Fruit fly (Drosophila melanogaster) whole organism, embryonic: Measurements from ENCODE around the gene CG14036.

Experiments used
- Adf1 ChIP-seq: fragments of 200-800 bp; sonication (Bioruptor generic); IDR thresholded peaks from 2 replicates; pipeline ENCODE4 v1.3.6; 2022; ENCODE audit warnings: missing biosample characterization, missing genetic modification characterization
- Awh ChIP-seq: fragments of 200-800 bp; sonication (Bioruptor generic); IDR thresholded peaks from 2 replicates; pipeline ENCODE4, ENCODE4 v1.3.6; 2022; ENCODE audit warnings: missing biosample characterization, missing genetic modification characterization
- CG10366 ChIP-seq: fragments of 200-800 bp; sonication (Bioruptor generic); IDR thresholded peaks from 2 replicates; pipeline ENCODE4 v1.3.6; 2022; ENCODE audit warnings: missing biosample characterization, missing genetic modification characterization
- CG11456 ChIP-seq: fragments of 200-800 bp; sonication (Bioruptor generic); IDR thresholded peaks from 3 replicates; pipeline ENCODE4 v1.3.6; 2022; ENCODE audit warnings: missing biosample characterization, missing genetic modification characterization
- CG14965 ChIP-seq: fragments of 200-800 bp; sonication (Bioruptor generic); optimal IDR thresholded peaks from 2 replicates; lab custom pipeline; 2016; ENCODE audit warnings: missing biosample characterization, missing genetic modification characterization, borderline replicate concordance
- CG1529 ChIP-seq: fragments of 200-800 bp; sonication (Bioruptor generic); optimal IDR thresholded peaks from 3 replicates; lab custom pipeline; 2018; ENCODE audit warnings: missing biosample characterization, missing genetic modification characterization
- CG15601 ChIP-seq: fragments of 200-800 bp; sonication (Bioruptor generic); optimal IDR thresholded peaks from 3 replicates; lab custom pipeline; 2019; ENCODE audit warnings: missing biosample characterization, mild to moderate bottlenecking, missing genetic modification characterization, moderate library complexity
- CG1792 ChIP-seq: fragments of 200-800 bp; sonication (Bioruptor generic); optimal IDR thresholded peaks from 2 replicates; lab custom pipeline; 2016; ENCODE audit warnings: missing biosample characterization, missing genetic modification characterization
- CG18011 ChIP-seq: fragments of 200-800 bp; sonication (Bioruptor generic); optimal IDR thresholded peaks from 2 replicates; lab custom pipeline; 2017; ENCODE audit warnings: missing biosample characterization, missing genetic modification characterization, mild to moderate bottlenecking, moderate library complexity, missing genotype
- CG2202 ChIP-seq: fragments of 200-800 bp; sonication (Bioruptor generic); optimal IDR thresholded peaks from 2 replicates; lab custom pipeline; 2018; ENCODE audit warnings: missing biosample characterization, mild to moderate bottlenecking, missing genetic modification characterization
- CG2678 ChIP-seq: fragments of 200-800 bp; sonication (Bioruptor generic); optimal IDR thresholded peaks from 3 replicates; lab custom pipeline; 2019; ENCODE audit warnings: missing biosample characterization, mild to moderate bottlenecking, missing genetic modification characterization, moderate library complexity
- CG3163 ChIP-seq: fragments of 200-800 bp; sonication (Bioruptor generic); optimal IDR thresholded peaks from 3 replicates; lab custom pipeline; 2016; ENCODE audit warnings: missing biosample characterization, missing genetic modification characterization
- CG32532 ChIP-seq: fragments of 200-800 bp; sonication (Bioruptor generic); IDR thresholded peaks from 2 replicates; pipeline ENCODE4 v1.3.6; 2022; ENCODE audit warnings: missing biosample characterization, missing genetic modification characterization
- CG34422 ChIP-seq: fragments of 200-800 bp; sonication (Bioruptor generic); IDR thresholded peaks from 3 replicates; pipeline ENCODE4 v1.3.6; 2022; ENCODE audit warnings: missing biosample characterization, missing genetic modification characterization
- CG7372 ChIP-seq: fragments of 200-800 bp; sonication (Bioruptor generic); IDR thresholded peaks from 2 replicates; pipeline ENCODE4 v1.3.6; 2022; ENCODE audit warnings: missing biosample characterization, missing genetic modification characterization
- CG8290 ChIP-seq, 3 experiments: fragments of 200-800 bp; sonication (Bioruptor generic); optimal IDR thresholded peaks; 2 replicates each; lab custom pipeline; 2016 to 2019; ENCODE audit warnings: missing biosample characterization in 3 of 3, missing genetic modification characterization in 3 of 3, mild to moderate bottlenecking in 2 of 3, moderate library complexity in 1 of 3
- CG8765 ChIP-seq: fragments of 200-800 bp; sonication (Bioruptor generic); IDR thresholded peaks from 2 replicates; pipeline ENCODE4 v1.3.6; 2022; ENCODE audit warnings: missing biosample characterization, missing genetic modification characterization
- CG9727 ChIP-seq: fragments of 200-800 bp; sonication (Bioruptor generic); optimal IDR thresholded peaks from 3 replicates; lab custom pipeline; 2017; ENCODE audit warnings: missing biosample characterization, mild to moderate bottlenecking, missing genetic modification characterization
- CG9932 ChIP-seq: fragments of 200-800 bp; sonication (Bioruptor generic); IDR thresholded peaks from 2 replicates; pipeline ENCODE4 v1.3.6; 2022; ENCODE audit warnings: missing biosample characterization, missing genetic modification characterization
- Dek ChIP-seq: fragments of 200-800 bp; sonication (Bioruptor generic); optimal IDR thresholded peaks from 3 replicates; lab custom pipeline; 2019; ENCODE audit warnings: missing biosample characterization, mild to moderate bottlenecking, missing genetic modification characterization, moderate library complexity
- Doc3 ChIP-seq: fragments of 200-800 bp; sonication (Bioruptor generic); IDR thresholded peaks from 3 replicates; pipeline ENCODE4 v1.3.6; 2022; ENCODE audit warnings: missing biosample characterization, missing genetic modification characterization; ENCODE audit not compliant: partially characterized antibody
- ERR ChIP-seq: fragments of 200-800 bp; sonication (Bioruptor generic); optimal IDR thresholded peaks from 2 replicates; lab custom pipeline; 2016; ENCODE audit warnings: missing biosample characterization, missing genetic modification characterization
- Gsc ChIP-seq: fragments of 200-800 bp; sonication (Bioruptor generic); IDR thresholded peaks from 2 replicates; pipeline ENCODE4 v1.3.6; 2022; ENCODE audit warnings: missing biosample characterization, missing genetic modification characterization
- H2.0 ChIP-seq: fragments of 200-800 bp; sonication (Bioruptor generic); IDR thresholded peaks from 2 replicates; pipeline ENCODE4 v1.3.6; 2022; ENCODE audit warnings: missing biosample characterization, missing genetic modification characterization
- Hr78 ChIP-seq, 2 experiments: fragments of 200-800 bp in 1 of 2; fragments of >200 bp in 1 of 2; sonication (Bioruptor generic) in 1 of 2; optimal IDR thresholded peaks; 2 replicates each; lab custom pipeline; 2017 to 2019; ENCODE audit warnings: missing biosample characterization in 2 of 2, missing genetic modification characterization in 2 of 2, mild to moderate bottlenecking in 1 of 2, moderate library complexity in 1 of 2
- Nf-YB ChIP-seq: fragments of 200-800 bp; sonication (Bioruptor generic); optimal IDR thresholded peaks from 3 replicates; lab custom pipeline; 2019; ENCODE audit warnings: missing biosample characterization, mild to moderate bottlenecking, missing genetic modification characterization, moderate library complexity
- Six4 ChIP-seq: fragments of 200-800 bp; sonication (Bioruptor generic); optimal IDR thresholded peaks from 2 replicates; lab custom pipeline; 2016; ENCODE audit warnings: missing biosample characterization, missing genetic modification characterization
- Stat92E ChIP-seq, 3 experiments: fragments of >200 bp in 2 of 3; fragments of 200-800 bp in 1 of 3; sonication (Bioruptor generic) in 1 of 3; optimal IDR thresholded peaks; 2 replicates each; lab custom pipeline; 2017 to 2019; ENCODE audit warnings: missing biosample characterization in 3 of 3, missing genetic modification characterization in 3 of 3, mild to moderate bottlenecking in 1 of 3, moderate library complexity in 1 of 3
- Vsx1 ChIP-seq: fragments of 200-800 bp; sonication (Bioruptor generic); optimal IDR thresholded peaks from 2 replicates; lab custom pipeline; 2017; ENCODE audit warnings: missing biosample characterization, mild to moderate bottlenecking, missing genetic modification characterization, missing genetic modification reagents
- ap ChIP-seq: fragments of 200-800 bp; sonication (Bioruptor generic); IDR thresholded peaks from 2 replicates; pipeline ENCODE4 v1.3.6; 2022; ENCODE audit warnings: missing biosample characterization, missing genetic modification characterization
- ato ChIP-seq: fragments of 200-800 bp; sonication (Bioruptor generic); IDR thresholded peaks from 2 replicates; pipeline ENCODE4 v1.3.6; 2022; ENCODE audit warnings: missing biosample characterization, missing genetic modification characterization; ENCODE audit not compliant: partially characterized antibody
- corto ChIP-seq: fragments of 200-800 bp; sonication (Bioruptor generic); optimal IDR thresholded peaks from 2 replicates; lab custom pipeline; 2016; ENCODE audit warnings: missing biosample characterization, mild to moderate bottlenecking, missing genetic modification characterization, moderate library complexity
- esg ChIP-seq: fragments of 200-800 bp; sonication (Bioruptor generic); conservative IDR thresholded peaks from 2 replicates; pipeline ENCODE4 v1.3.6; 2022; ENCODE audit warnings: missing biosample characterization, missing genetic modification characterization
- fd3F ChIP-seq: fragments of 200-800 bp; sonication (Bioruptor generic); optimal IDR thresholded peaks from 2 replicates; lab custom pipeline; 2018; ENCODE audit warnings: missing biosample characterization, mild to moderate bottlenecking, missing genetic modification characterization, moderate library complexity
- fd96Cb ChIP-seq: fragments of 200-800 bp; sonication (Bioruptor generic); optimal IDR thresholded peaks from 2 replicates; lab custom pipeline; 2018; ENCODE audit warnings: missing biosample characterization, mild to moderate bottlenecking, missing genetic modification characterization, moderate library complexity
- gfzf ChIP-seq: fragments of 200-800 bp; sonication (Bioruptor generic); optimal IDR thresholded peaks from 2 replicates; lab custom pipeline; 2016; ENCODE audit warnings: missing biosample characterization, mild to moderate bottlenecking, missing genetic modification characterization, moderate library complexity
- ham ChIP-seq: fragments of 200-800 bp; sonication (Bioruptor generic); IDR thresholded peaks from 2 replicates; pipeline ENCODE4 v1.3.6; 2022; ENCODE audit warnings: missing biosample characterization, missing genetic modification characterization
- kay ChIP-seq: fragments of 200-800 bp; sonication (Bioruptor generic); optimal IDR thresholded peaks from 2 replicates; lab custom pipeline; 2016; ENCODE audit warnings: missing biosample characterization, missing genetic modification characterization
- lbe ChIP-seq: fragments of 200-800 bp; sonication (Bioruptor generic); optimal IDR thresholded peaks from 2 replicates; lab custom pipeline; 2016; ENCODE audit warnings: missing biosample characterization, mild to moderate bottlenecking, missing genetic modification characterization
- lov ChIP-seq, 2 experiments: fragments of 200-800 bp in 1 of 2; fragments of >200 bp in 1 of 2; sonication (Bioruptor generic) in 1 of 2; IDR thresholded peaks in 1 of 2; optimal IDR thresholded peaks in 1 of 2; 2 replicates in 1 of 2; 3 replicates in 1 of 2; pipeline versions ENCODE4 v1.3.6 to Lab custom; 2017 to 2022; ENCODE audit warnings: missing biosample characterization in 1 of 2, missing genetic modification characterization in 1 of 2
- oc ChIP-seq: fragments of 200-800 bp; sonication (Bioruptor generic); optimal IDR thresholded peaks from 2 replicates; lab custom pipeline; 2018; ENCODE audit warnings: missing biosample characterization, mild to moderate bottlenecking, missing genetic modification characterization, moderate library complexity
- pan ChIP-seq, 4 experiments: fragments of >200 bp in 3 of 4; fragments of 200-800 bp in 1 of 4; sonication (Bioruptor generic) in 1 of 4; optimal IDR thresholded peaks in 3 of 4; IDR thresholded peaks in 1 of 4; 2 replicates each; pipeline versions ENCODE4 v1.3.6 to Lab custom; 2017 to 2022; ENCODE audit warnings: missing biosample characterization in 2 of 4, missing genetic modification characterization in 2 of 4, mixed read lengths in 1 of 4
- pho ChIP-seq: fragments of 200-800 bp; sonication (Bioruptor generic); optimal IDR thresholded peaks from 2 replicates; lab custom pipeline; 2016; ENCODE audit warnings: missing biosample characterization, missing genetic modification characterization
- prd ChIP-seq, 3 experiments: fragments of >200 bp in 2 of 3; fragments of 200-800 bp in 1 of 3; sonication (Bioruptor generic) in 1 of 3; optimal IDR thresholded peaks in 2 of 3; IDR thresholded peaks in 1 of 3; 2 replicates in 2 of 3; 3 replicates in 1 of 3; pipeline versions ENCODE4 v1.3.6 to Lab custom; 2017 to 2022; ENCODE audit warnings: missing biosample characterization in 1 of 3, missing genetic modification characterization in 1 of 3
- pum ChIP-seq: fragments of 200-800 bp; sonication (Bioruptor generic); optimal IDR thresholded peaks from 2 replicates; lab custom pipeline; 2016; ENCODE audit warnings: missing biosample characterization, missing genetic modification characterization
- tll ChIP-seq, 2 experiments: fragments of 200-800 bp in 1 of 2; fragments of >200 bp in 1 of 2; sonication (Bioruptor generic) in 1 of 2; optimal IDR thresholded peaks; 2 replicates each; lab custom pipeline; 2017 to 2019; ENCODE audit warnings: missing biosample characterization in 2 of 2, missing genetic modification characterization in 2 of 2, mild to moderate bottlenecking in 1 of 2, moderate library complexity in 1 of 2
- ttk ChIP-seq: fragments of 200-800 bp; sonication (Bioruptor generic); IDR thresholded peaks from 2 replicates; pipeline ENCODE4 v2.1.2; 2022; ENCODE audit warnings: missing biosample characterization, missing genetic modification characterization

CG14036 gene

DNA sequence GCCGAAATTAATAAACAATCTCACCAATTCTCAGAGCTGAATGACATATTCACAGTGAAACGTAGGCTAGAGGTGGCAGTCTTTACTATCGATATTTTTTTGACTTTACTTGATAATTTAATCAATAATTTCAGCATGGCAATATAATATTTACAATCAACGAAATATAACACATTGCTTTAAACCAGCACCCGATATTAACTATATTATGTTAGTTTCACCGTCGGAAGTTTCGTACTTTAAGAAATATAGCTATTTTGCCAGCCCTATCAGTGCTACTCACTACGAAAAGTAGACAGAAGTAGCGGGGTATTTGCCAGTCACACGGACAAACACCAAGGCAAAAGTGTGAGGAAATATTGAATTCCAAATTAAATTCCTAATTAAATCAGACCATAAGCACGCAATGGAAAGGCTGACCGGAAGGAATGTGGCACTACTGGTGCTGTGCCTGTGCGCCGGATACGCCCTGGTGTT lies 44.0 kb downstream of the CG14036 start, which contains the start of the genes CG31917, Tfb5 and SelT (continued):
- no peak for TF ChIP-seq CG1529
- TF ChIP-seq Nf-YB (GFP tag; lab: Kevin White, UChicago): no peak
- no peak for TF ChIP-seq H2.0 (GFP tag; lab: Robert Waterston, UW)
- 0 out of 2 replicates have a peak, but pooled peaks have one; percentile 21 for TF ChIP-seq CG7372 (GFP tag; lab: Robert Waterston, UW)
- TF ChIP-seq Awh (GFP tag; lab: Robert Waterston, UW): no peak
- peak; percentile 45 for TF ChIP-seq CG9727 (GFP tag; lab: Kevin White, UChicago)
- no peak for TF ChIP-seq pan (optimal IDR thresholded peaks at IDR 0.05; lab: Kevin White, UChicago)
- TF ChIP-seq pan (GFP tag; optimal IDR thresholded peaks at IDR 0.05 in 1 of 2, IDR thresholded peaks at IDR 0.05 in 1 of 2): no peak
- TF ChIP-seq corto (GFP tag; lab: Kevin White, UChicago): no peak
- no peak for TF ChIP-seq Vsx1 (GFP tag; lab: Kevin White, UChicago)
- no peak for TF ChIP-seq ap (GFP tag; lab: Robert Waterston, UW)
- TF ChIP-seq prd (optimal IDR thresholded peaks at IDR 0.05; lab: Kevin White, UChicago): no peak
- TF ChIP-seq prd (GFP tag; IDR thresholded peaks at IDR 0.05; lab: Robert Waterston, UW): peak; percentile 55; the same call in 2 of the 3 replicates
- peak in 1 of 2 experiments; percentile 64 for TF ChIP-seq tll (GFP tag; optimal IDR thresholded peaks at IDR 0.05; lab: Kevin White, UChicago)
- TF ChIP-seq oc (tag; lab: Kevin White, UChicago): no peak
- TF ChIP-seq esg (GFP tag; lab: Robert Waterston, UW): no peak
- peak; percentile 58 for TF ChIP-seq CG15601 (tag; lab: Kevin White, UChicago)
- TF ChIP-seq CG14965 (GFP tag; lab: Kevin White, UChicago): no peak
- peak; percentile 78 for TF ChIP-seq CG9932 (GFP tag; lab: Robert Waterston, UW)
- peak; percentile 25 for TF ChIP-seq ERR (GFP tag; lab: Kevin White, UChicago)
- no peak for TF ChIP-seq CG11456 (GFP tag; lab: Robert Waterston, UW)
- TF ChIP-seq CG2678 (tag; lab: Kevin White, UChicago): no peak
- TF ChIP-seq CG32532 (GFP tag; lab: Robert Waterston, UW): peak; percentile 50; the same call in 1 of the 2 replicates
- no peak for TF ChIP-seq CG8765 (GFP tag; lab: Robert Waterston, UW)
- TF ChIP-seq gfzf (GFP tag; lab: Kevin White, UChicago): no peak
- 0 out of 2 replicates have a peak, but pooled peaks have one; percentile 31 for TF ChIP-seq Adf1 (GFP tag; lab: Robert Waterston, UW)
- peak; percentile 60 for TF ChIP-seq lov (optimal IDR thresholded peaks at IDR 0.05; lab: Kevin White, UChicago)
- no peak for TF ChIP-seq lov (GFP tag; IDR thresholded peaks at IDR 0.05; lab: Robert Waterston, UW)
- no peak for TF ChIP-seq CG2202 (tag; lab: Kevin White, UChicago)
- no peak for TF ChIP-seq CG18011
- peak; percentile 35; the same call in 1 of the 2 replicates for TF ChIP-seq CG10366 (GFP tag; lab: Robert Waterston, UW)
- TF ChIP-seq lbe (GFP tag; lab: Kevin White, UChicago): peak; percentile 48
- TF ChIP-seq Doc3 (GFP tag; lab: Robert Waterston, UW): peak; percentile 83
- TF ChIP-seq Dek (tag; lab: Kevin White, UChicago): peak; percentile 45
- TF ChIP-seq CG8290 (GFP tag; optimal IDR thresholded peaks at IDR 0.05; lab: Kevin White, UChicago): peak; percentile 64
- TF ChIP-seq CG8290 (tag; optimal IDR thresholded peaks at IDR 0.05; lab: Kevin White, UChicago): no peak
- TF ChIP-seq Hr78 (GFP tag; optimal IDR thresholded peaks at IDR 0.05; lab: Kevin White, UChicago): peak in 1 of 2 experiments; percentile 18
- TF ChIP-seq pum (GFP tag; lab: Kevin White, UChicago): peak; percentile 15
- peak; percentile 37 for TF ChIP-seq CG1792 (GFP tag; lab: Kevin White, UChicago)
- peak; percentile 13 for TF ChIP-seq kay
- no peak for TF ChIP-seq Six4
- peak; percentile 2 for TF ChIP-seq CG3163 (GFP tag; lab: Kevin White, UChicago)
- no peak for TF ChIP-seq ham (GFP tag; lab: Robert Waterston, UW)
- TF ChIP-seq fd96Cb (tag; lab: Kevin White, UChicago): peak; percentile 15
- peak; percentile 54 for TF ChIP-seq fd3F (GFP tag; lab: Kevin White, UChicago)
- TF ChIP-seq pho (GFP tag; lab: Kevin White, UChicago): peak; percentile 77
- no peak for TF ChIP-seq Gsc (GFP tag; lab: Robert Waterston, UW)
- no peak for TF ChIP-seq ttk (GFP tag; lab: Robert Waterston, UW)
- peak; percentile 39; the same call in 2 of the 3 replicates for TF ChIP-seq CG34422
- no peak for TF ChIP-seq ato (GFP tag; lab: Robert Waterston, UW)
- peak in 1 of 3 experiments; percentile 59 for TF ChIP-seq Stat92E (GFP tag; optimal IDR thresholded peaks at IDR 0.05; lab: Kevin White, UChicago)
